Worm (Caenorhabditis elegans): ENCODE results near the gene bus-4.

bus-4 gene

DNA sequence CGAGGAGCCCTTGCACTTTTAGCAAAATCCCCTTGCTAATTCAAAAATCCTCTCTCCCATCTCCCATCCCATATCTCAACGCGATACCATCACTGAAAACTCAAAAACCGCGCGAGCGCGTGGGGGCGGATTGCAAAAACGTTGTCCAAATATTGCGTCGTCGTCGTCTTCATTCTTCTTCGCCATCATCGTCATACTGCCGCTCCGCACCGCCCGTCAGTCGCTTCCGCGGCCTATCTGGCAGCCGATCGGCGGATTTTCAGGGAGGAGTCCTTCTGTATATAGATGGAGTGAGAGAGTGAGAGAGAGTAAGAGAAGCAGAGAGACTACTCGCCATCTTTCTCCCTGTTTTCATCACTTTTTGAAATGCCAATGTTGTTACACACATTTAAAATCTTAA, 1.2 kb upstream of the bus-4 start:
- TF ChIP-seq aly-2 (tag; optimal IDR thresholded peaks at IDR 0.05) = no peak

DNA sequence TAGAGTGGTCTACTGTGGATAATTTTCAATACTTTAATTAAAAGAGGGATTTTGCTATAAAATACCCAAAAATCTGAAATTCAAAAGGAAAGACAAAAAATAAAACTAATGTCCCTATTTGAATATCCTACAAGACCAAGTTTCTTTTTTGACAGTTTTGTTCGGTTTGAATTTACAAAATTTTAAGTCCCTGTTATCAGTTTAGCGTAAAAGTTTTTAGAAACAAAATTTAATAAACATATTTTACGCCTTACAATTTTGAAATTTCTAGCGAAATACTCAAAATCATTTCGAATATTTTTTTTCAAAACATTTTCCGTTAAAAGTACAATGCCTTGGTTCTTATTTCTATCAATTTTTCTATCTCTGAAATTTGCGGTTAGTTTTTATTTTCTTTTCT, 4.4 kb downstream of the bus-4 start, which contains the start of gene spe-51:
spe-51 (plus strand) TSS at position 301 of the 400 bp plus-strand sequence.
- TF ChIP-seq ztf-4 (tag; optimal IDR thresholded peaks at IDR 0.05) (no peak), dmd-4 (tag; optimal IDR thresholded peaks at IDR 0.05) (no peak), snpc-4 (tag; optimal IDR thresholded peaks at IDR 0.05) (no peak), ZK546.5 (tag; optimal IDR thresholded peaks at IDR 0.05) (no peak), crh-2 (tag; optimal IDR thresholded peaks at IDR 0.05) (no peak), unc-62 (GFP tag; optimal IDR thresholded peaks at IDR 0.05) (no peak)

- TF ChIP-seq mdl-1 (tag; optimal IDR thresholded peaks at IDR 0.05) = no peak
- no peak for TF ChIP-seq crh-2 (tag; optimal IDR thresholded peaks at IDR 0.05)
- TF ChIP-seq C34F6.9 (tag; optimal IDR thresholded peaks at IDR 0.05) = no peak
- no peak for TF ChIP-seq ztf-4 (tag; optimal IDR thresholded peaks at IDR 0.05)
- no peak for TF ChIP-seq F13H6.1 (tag; optimal IDR thresholded peaks at IDR 0.05)
- no peak for TF ChIP-seq zag-1 (tag; optimal IDR thresholded peaks at IDR 0.05)
- TF ChIP-seq sma-3 (GFP tag; optimal IDR thresholded peaks at IDR 0.05) = no peak
- no peak for TF ChIP-seq ceh-16 (tag; optimal IDR thresholded peaks at IDR 0.05)
- TF ChIP-seq ceh-82 (tag; optimal IDR thresholded peaks at IDR 0.05) = no peak
- no peak for TF ChIP-seq unc-39 (tag; optimal IDR thresholded peaks at IDR 0.05)
Measured at ce11 chrIV:4703911-4704310, 15.8 kb downstream of the bus-4 start, which contains the start of gene ogdh-1. Gene ogdh-1, minus strand, starts transcription at chrIV:4704011.

DNA sequence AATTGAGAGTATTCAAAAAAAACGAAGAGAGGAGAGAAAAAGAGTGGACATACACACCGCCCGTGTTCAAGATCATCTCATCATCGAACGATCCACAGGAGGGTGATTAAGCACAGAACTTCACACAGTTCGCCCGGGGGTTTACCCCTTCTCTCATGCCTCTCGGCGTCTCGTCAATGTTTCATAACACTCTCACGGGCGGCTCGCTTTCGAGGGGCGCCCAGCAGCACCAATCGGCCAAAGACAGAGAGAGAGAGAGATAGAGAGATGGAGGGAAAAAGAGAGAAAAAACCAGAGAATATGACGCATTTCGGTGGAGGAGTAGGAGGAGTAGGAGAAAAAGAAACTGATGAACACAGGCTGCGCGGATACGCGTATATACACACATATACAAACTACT, 17.1 kb downstream of the bus-4 start:
- TF ChIP-seq mdl-1 (tag; optimal IDR thresholded peaks at IDR 0.05) (no peak), sma-9 (GFP tag; optimal IDR thresholded peaks at IDR 0.05) (peak; percentile 68), sma-9 (tag; optimal IDR thresholded peaks at IDR 0.05) (no peak), nhr-237 (tag; optimal IDR thresholded peaks at IDR 0.05) (no peak), nhr-12 (tag; optimal IDR thresholded peaks at IDR 0.05) (no peak), egl-27 (tag; optimal IDR thresholded peaks at IDR 0.05) (no peak), skn-1 (tag; optimal IDR thresholded peaks at IDR 0.05) (no peak), nhr-129 (tag; optimal IDR thresholded peaks at IDR 0.05) (peak; percentile 76), mbf-1 (tag; optimal IDR thresholded peaks at IDR 0.05) (no peak), nhr-10 (tag; optimal IDR thresholded peaks at IDR 0.05) (no peak), blmp-1 (tag; optimal IDR thresholded peaks at IDR 0.05; ENCODE audit: insufficient read depth) (no peak), unc-39 (tag; optimal IDR thresholded peaks at IDR 0.05) (no peak), ztf-1 (GFP tag; conservative IDR thresholded peaks at IDR 0.05) (no peak), nhr-25 (tag; optimal IDR thresholded peaks at IDR 0.05) (peak; percentile 24), nhr-77 (tag; optimal IDR thresholded peaks at IDR 0.05) (no peak), ceh-16 (tag; optimal IDR thresholded peaks at IDR 0.05) (no peak), elt-3 (tag; optimal IDR thresholded peaks at IDR 0.05) (no peak), crh-2 (tag; optimal IDR thresholded peaks at IDR 0.05) (peak; percentile 37), gmeb-1 (tag; optimal IDR thresholded peaks at IDR 0.05) (no peak), unc-62 (GFP tag; optimal IDR thresholded peaks at IDR 0.05) (no peak), ZK546.5 (tag; optimal IDR thresholded peaks at IDR 0.05) (no peak), lin-11 (tag; optimal IDR thresholded peaks at IDR 0.05) (peak; percentile 8), peb-1 (tag; optimal IDR thresholded peaks at IDR 0.05) (no peak), ztf-11 (tag; optimal IDR thresholded peaks at IDR 0.05) (no peak), lin-39 (tag; optimal IDR thresholded peaks at IDR 0.05) (no peak), lin-13 (GFP tag; optimal IDR thresholded peaks at IDR 0.05) (peak; percentile 39), snpc-4 (tag; optimal IDR thresholded peaks at IDR 0.05) (no peak), aly-2 (tag; optimal IDR thresholded peaks at IDR 0.05) (no peak), R02D3.7 (tag; optimal IDR thresholded peaks at IDR 0.05) (no peak), F13H6.1 (tag; optimal IDR thresholded peaks at IDR 0.05) (peak; percentile 75), Y55F3AM.14 (GFP tag; optimal IDR thresholded peaks at IDR 0.05) (peak; percentile 10), alr-1 (tag; optimal IDR thresholded peaks at IDR 0.05) (no peak), fos-1 (tag; optimal IDR thresholded peaks at IDR 0.05) (peak; percentile 91), lsy-2 (tag; optimal IDR thresholded peaks at IDR 0.05) (peak; percentile 40 to 68), nhr-6 (tag; optimal IDR thresholded peaks at IDR 0.05) (no peak), mab-5 (tag; optimal IDR thresholded peaks at IDR 0.05) (no peak), nhr-23 (tag; optimal IDR thresholded peaks at IDR 0.05) (no peak), nhr-21 (tag; optimal IDR thresholded peaks at IDR 0.05) (peak; percentile 0), unc-55 (GFP tag; optimal IDR thresholded peaks at IDR 0.05) (peak; percentile 60), elt-1 (tag; optimal IDR thresholded peaks at IDR 0.05) (no peak), nhr-11 (tag; optimal IDR thresholded peaks at IDR 0.05) (no peak), C34F6.9 (tag; optimal IDR thresholded peaks at IDR 0.05) (peak; percentile 60), sma-3 (GFP tag; optimal IDR thresholded peaks at IDR 0.05) (peak; percentile 74), dmd-4 (tag; optimal IDR thresholded peaks at IDR 0.05) (no peak), ceh-82 (tag; optimal IDR thresholded peaks at IDR 0.05) (no peak), ztf-4 (tag; optimal IDR thresholded peaks at IDR 0.05) (peak; percentile 15)
